Worm (Caenorhabditis elegans) whole organism, mixed stage, embryonic: ENCODE results near the gene H20E11.1.

Experiments used
- bed-3 ChIP-seq: fragments of 200-800 bp; sonication (Bioruptor generic); optimal IDR thresholded peaks from 3 replicates; lab custom pipeline; 2018; ENCODE audit warnings: mild to moderate bottlenecking, missing genetic modification characterization, moderate library complexity, missing compliant biosample characterization
- mls-2 ChIP-seq: sonication (generic microtip); optimal IDR thresholded peaks from 2 replicates; lab custom pipeline; 2016; ENCODE audit warnings: mild to moderate bottlenecking, missing genetic modification characterization, moderate library complexity, missing compliant biosample characterization
- nhr-12 ChIP-seq: fragments of 150-350 bp; optimal IDR thresholded peaks from 2 replicates; lab custom pipeline; 2014; ENCODE audit warnings: missing biosample characterization, missing genetic modification characterization
- nhr-237 ChIP-seq: fragments of 150-350 bp; optimal IDR thresholded peaks from 2 replicates; lab custom pipeline; 2014; ENCODE audit warnings: missing biosample characterization, missing genetic modification characterization
- snpc-4 ChIP-seq: fragments of 150-350 bp; optimal IDR thresholded peaks from 2 replicates; lab custom pipeline; 2014; ENCODE audit warnings: missing biosample characterization, missing genetic modification characterization

- TF ChIP-seq snpc-4 (no peak), mls-2 (tag; lab: Kevin White, UChicago) (no peak), nhr-12 (tag; lab: Kevin White, UChicago) (no peak), nhr-237 (no peak), bed-3 (GFP tag; lab: Kevin White, UChicago) (no peak)
These were observed 20.2 kb upstream of the H20E11.1 start for ce11 chrIV:6809756-6810155.
